Fruit fly (Drosophila melanogaster): Measurements from ENCODE around the gene Gga.

The Gga gene

DNA sequence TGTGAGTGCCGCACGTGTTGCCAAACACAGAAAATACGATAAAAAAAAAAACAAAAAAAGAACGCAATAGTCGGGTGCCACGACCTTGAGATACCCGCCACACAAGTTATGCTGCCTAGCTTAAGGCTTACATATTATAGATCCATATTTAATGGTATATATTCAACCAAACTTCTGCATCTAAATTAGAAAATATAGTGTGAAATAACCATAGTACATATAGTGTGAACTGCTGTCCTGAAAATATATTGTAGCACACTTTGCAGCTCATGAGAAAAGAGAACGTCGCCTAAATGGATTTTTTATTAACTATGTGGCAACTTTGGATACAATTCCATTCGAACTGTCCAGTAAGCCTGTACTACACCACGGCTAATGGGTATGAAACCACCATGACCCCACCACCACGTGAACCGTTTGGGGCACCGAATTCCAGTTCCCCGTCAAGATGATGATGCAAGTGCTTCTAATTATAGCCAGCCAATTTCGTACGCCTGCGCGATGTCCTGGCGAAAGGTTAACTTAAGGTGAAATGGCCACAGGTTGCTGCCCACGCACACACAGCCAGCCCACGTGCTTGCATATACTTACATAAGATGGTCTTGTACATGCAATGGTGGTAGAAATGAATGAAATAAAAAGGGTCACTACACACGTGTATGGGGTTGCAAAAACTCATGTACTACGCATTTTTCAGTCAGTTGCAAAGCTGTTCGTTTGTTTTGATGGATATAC, 580 bp upstream of the Gga start:
- TF ChIP-seq noc (tag; optimal IDR thresholded peaks at IDR 0.05) = peak; percentile 37

DNA sequence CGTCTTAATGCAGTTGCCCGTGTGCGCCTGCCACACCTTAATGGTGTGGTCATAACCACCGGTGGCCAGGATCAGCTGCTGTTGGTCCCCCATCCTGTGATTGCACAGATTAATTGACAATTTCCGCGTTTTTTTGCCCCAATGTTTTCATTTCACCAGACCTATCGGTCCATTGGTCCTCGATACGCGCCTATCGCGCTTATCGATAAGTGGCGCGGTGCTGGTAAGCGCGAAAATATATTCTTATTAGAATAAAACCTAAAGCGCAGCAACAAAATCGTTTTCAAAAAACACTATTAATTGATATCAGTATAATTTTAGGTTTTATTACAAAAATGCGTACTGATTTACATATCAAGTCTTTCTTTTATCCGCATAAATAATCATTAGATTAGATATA, 5.0 kb downstream of the Gga start, which contains the start of gene Lst8:
Lst8 (minus strand) TSS at position 187 of the 400 bp plus-strand sequence.
- TF ChIP-seq noc (tag; optimal IDR thresholded peaks at IDR 0.05) = no peak

DNA sequence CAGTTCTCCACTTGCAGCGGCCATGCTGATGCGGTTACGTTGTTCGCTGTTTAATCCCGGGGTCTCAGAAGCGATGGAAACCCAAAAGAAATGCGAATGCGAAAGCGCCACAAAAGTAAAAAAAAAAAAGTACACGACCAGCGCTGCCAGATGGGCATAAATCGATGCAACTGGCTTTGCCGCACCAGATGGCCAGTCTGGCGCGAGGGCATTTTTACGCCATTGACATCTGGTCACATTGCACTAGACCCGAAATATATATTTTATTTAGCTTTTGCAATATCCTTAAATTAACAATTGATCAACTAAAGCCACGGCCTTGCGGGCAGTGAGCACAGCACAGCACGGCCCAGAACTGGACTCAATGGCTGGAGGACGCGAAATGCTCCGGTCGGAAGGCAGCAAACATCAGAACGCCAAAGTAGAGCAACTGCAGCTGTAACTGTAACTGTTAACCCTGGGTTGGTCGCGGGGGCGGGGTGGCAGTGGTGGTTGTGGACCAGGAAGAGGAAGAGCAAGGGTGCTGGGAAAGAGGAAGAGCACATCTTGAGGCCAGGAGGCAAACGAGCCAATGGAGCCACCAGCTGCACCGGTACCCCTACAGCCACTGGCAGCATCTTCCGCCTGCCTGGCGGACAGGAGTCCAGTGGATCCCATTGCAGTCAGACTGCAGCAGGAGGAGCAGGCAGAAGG, 8.0 kb downstream of the Gga start, which contains the start of the genes LysRS and Hecw:
LysRS (minus strand) TSS at position 158 of the 693 bp plus-strand sequence.
Hecw (plus strand) TSS at position 220 of the 693 bp plus-strand sequence.
- TF ChIP-seq noc (tag; optimal IDR thresholded peaks at IDR 0.05) = no peak

DNA sequence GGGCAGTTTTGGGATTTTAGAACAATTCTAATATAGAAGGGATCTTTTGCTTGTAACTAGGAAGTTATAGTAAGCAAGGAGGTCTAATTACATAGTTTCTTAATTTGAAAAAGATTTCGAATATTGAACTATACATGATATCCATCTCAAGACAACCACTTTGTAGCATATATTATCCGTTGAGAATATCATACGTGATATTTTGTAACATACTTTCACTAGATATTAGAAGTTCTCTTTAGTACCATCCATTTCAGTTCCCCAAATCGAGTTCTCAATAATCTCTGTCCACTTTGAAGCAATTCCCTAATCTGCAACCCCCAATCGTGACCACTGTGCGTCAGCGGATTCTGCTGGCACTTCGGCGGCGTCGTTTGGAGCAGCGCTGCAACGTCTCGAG, 14.6 kb downstream of the Gga start:
- no peak for TF ChIP-seq noc (tag; optimal IDR thresholded peaks at IDR 0.05)

DNA sequence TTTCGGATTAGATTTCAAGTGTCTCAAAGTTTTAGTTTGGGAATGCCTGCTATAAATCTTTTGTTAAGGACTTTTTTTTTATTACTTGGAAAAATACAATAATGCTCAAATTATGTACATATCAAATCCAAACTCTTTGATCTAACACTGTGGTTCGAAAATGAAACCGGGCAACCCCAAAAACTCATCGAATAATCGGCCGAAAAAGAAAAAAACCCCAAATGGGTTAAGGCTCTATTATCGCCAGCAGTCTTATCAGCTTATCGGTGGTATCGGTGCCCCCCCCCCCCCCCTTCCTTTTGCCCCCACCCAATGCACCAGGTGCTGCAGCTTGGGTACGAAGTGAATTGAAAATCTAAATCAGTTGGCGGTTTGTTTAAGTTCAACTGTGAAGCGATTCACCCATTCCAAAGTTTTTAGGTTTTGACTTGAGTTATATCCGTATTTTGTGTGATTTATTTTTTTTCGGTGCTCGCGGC, 16.8 kb downstream of the Gga start:
- TF ChIP-seq noc (tag; optimal IDR thresholded peaks at IDR 0.05) = no peak

dm6 chrX:9636835-9637234, 36.0 kb downstream of the Gga start:
- TF ChIP-seq noc (tag; optimal IDR thresholded peaks at IDR 0.05) = peak; percentile 23

- TF ChIP-seq noc (tag; optimal IDR thresholded peaks at IDR 0.05) = no peak
Measured at dm6 chrX:9638927-9639420, 38.1 kb downstream of the Gga start.

- TF ChIP-seq noc (tag; optimal IDR thresholded peaks at IDR 0.05) = peak; percentile 99
Measured at dm6 chrX:9640690-9641149, 39.9 kb downstream of the Gga start.

dm6 chrX:9641184-9641772, 40.4 kb downstream of the Gga start:
- peak; percentile 96 for TF ChIP-seq noc (tag; optimal IDR thresholded peaks at IDR 0.05)

- no peak for TF ChIP-seq noc (tag; optimal IDR thresholded peaks at IDR 0.05)
Measured at dm6 chrX:9644828-9645227, 44.0 kb downstream of the Gga start.

DNA sequence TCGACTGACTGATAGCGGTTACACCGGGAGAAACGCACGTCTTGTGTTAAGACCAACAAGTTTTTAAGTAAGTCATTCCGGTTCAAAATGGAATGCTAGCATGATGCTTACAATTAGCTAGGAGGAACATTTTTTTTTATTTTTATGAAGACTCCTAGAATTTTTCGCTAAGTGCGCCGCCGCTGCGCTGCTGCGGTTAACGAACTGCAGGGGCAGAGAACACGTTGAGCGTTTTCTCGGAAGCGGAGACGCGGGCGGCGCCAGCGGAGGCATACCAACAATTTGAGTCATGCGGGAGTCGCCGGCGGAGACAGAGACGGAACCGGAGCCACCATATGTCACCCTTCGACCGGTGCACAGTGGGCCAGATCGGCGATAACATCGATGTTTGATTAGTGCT, 45.2 kb downstream of the Gga start:
- peak; percentile 98 for TF ChIP-seq noc (tag; optimal IDR thresholded peaks at IDR 0.05)

dm6 chrX:9647067-9647466, 46.2 kb downstream of the Gga start:
- TF ChIP-seq noc (tag; optimal IDR thresholded peaks at IDR 0.05) = no peak

DNA sequence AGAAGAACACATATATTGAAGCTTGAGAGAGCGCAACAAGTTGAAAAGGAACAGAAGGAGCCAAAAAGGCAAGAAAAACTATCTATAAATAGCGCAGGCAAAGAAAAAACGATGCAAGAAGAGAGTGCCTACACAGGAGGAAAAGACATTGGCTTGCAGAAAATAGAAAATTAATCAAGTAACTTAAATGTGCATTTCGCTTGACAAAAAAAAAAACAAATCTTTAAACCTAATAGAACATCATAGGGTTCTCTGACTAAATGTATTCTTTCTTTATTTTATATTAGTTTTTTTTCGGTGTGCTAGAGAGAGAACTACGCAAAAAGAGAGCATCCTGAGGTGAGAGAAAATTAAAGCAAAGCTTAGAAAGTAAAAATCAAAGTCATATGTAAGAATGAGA, 49.2 kb downstream of the Gga start:
- TF ChIP-seq noc (tag; optimal IDR thresholded peaks at IDR 0.05) = no peak

DNA sequence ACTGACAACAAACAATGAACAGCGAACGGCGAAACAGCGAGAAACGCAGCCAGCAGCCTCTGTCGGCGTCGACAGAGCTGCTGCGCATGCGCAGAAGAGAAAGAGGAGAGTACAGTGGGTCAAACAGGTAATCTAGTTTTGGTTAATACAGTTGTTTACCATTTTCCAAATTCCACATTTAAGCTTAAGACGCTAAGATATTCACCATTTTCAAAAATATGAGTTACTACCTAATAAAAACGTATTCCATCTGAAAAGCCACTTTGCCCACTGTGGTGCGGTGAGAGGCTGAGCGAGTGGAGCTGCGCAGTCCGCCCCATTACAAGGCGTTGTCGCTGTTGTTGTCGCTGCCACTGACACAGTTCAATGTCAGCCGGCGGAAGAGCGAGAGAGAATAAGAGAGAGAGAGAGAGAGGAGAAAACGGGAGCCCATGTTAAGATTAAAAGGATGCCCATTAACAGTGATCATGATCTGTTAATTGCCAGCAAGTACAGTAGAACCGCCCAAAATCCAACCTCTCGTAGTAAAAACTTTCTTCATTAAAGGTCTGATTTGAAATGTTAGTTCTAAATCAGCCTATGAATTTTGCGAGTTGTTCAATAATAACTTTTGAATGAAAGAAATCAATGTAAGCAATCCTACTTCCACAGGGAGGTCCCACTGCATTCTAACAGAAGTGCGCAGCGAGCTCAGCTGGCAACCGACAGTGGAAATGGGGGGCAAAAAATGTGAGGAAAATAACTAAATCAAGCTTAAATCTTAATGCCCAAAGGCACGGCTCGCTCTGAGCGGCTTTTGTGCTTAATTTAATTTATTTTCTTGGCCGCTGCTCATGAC, 50.1 kb downstream of the Gga start:
- peak; percentile 45 for TF ChIP-seq noc (tag; optimal IDR thresholded peaks at IDR 0.05)

dm6 chrX:9652006-9652405, 51.2 kb downstream of the Gga start:
- peak; percentile 61 for TF ChIP-seq noc (tag; optimal IDR thresholded peaks at IDR 0.05)
